Fruit fly (Drosophila melanogaster) whole organism, adult: ENCODE data around the gene CG15772.

Source experiments
- Crg-1 ChIP-seq: fragments of 200-800 bp; sonication (Bioruptor generic); optimal IDR thresholded peaks from 2 replicates; lab custom pipeline; 2016; ENCODE audit warnings: missing biosample characterization, missing genetic modification characterization
- toe ChIP-seq: fragments of 200-800 bp; sonication (Bioruptor generic); optimal IDR thresholded peaks from 2 replicates; lab custom pipeline; 2016; ENCODE audit warnings: missing biosample characterization, missing genetic modification characterization

DNA sequence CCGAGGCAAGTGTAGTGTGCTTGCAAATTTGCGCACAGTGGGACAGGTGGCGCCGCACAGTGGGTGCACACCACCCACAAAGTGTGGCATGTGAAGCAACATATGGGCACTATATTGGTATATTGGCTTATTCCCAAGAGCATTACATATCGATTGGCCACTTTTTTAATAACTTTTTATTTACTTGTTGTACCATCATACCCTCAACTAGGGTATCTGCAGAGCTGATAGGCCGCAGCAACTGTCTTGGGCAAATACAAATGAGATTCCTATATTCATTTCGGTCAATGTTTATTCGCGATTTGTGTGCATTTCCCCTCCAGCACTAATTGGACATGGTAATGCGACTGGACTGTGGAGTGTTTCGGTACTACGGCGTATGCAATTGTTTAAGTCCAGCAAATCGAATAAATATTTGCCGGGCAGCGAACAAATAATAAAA is 27.3 kb upstream of the CG15772 start:
- TF ChIP-seq Crg-1 (GFP tag; lab: Kevin White, UChicago): no peak
- TF ChIP-seq toe (GFP tag; lab: Kevin White, UChicago): no peak
